Fruit fly (Drosophila melanogaster) whole organism, wandering third instar larva: Measurements from ENCODE around the gene betaTub85D.

ENCODE experiments used
- Abd-B ChIP-seq: fragments of >200 bp; optimal IDR thresholded peaks from 2 replicates; lab custom pipeline; 2017; ENCODE audit warnings: missing biosample characterization, missing genetic modification characterization
- Dfd ChIP-seq: fragments of >200 bp; optimal IDR thresholded peaks from 2 replicates; lab custom pipeline; 2017; ENCODE audit warnings: missing biosample characterization, missing genetic modification characterization
- Dif ChIP-seq: fragments of 200-275, 200-300 bp; sonication (Bioruptor generic); optimal IDR thresholded peaks from 2 replicates; lab custom pipeline; 2018; ENCODE audit warnings: missing biosample characterization, missing genetic modification characterization; ENCODE audit not compliant: partially characterized antibody
- Rel ChIP-seq, 2 experiments: fragments of 200-800 bp; sonication (Bioruptor generic) in 1 of 2; optimal IDR thresholded peaks; 2 replicates in 1 of 2; 3 replicates in 1 of 2; lab custom pipeline; 2016 to 2019; ENCODE audit warnings: mild to moderate bottlenecking in 2 of 2, missing biosample characterization in 2 of 2, missing genetic modification characterization in 2 of 2, moderate library complexity in 1 of 2
- Sp1 ChIP-seq: fragments of 200-800 bp; sonication (Bioruptor generic); optimal IDR thresholded peaks from 3 replicates; lab custom pipeline; 2019; ENCODE audit warnings: missing biosample characterization, mild to moderate bottlenecking, missing genetic modification characterization, moderate library complexity
- br ChIP-seq: fragments of 200-800 bp; sonication (Bioruptor generic); optimal IDR thresholded peaks from 2 replicates; lab custom pipeline; 2016; ENCODE audit warnings: missing biosample characterization, missing genetic modification characterization
- dl ChIP-seq, 2 experiments: fragments of 175-275, 200-275 bp in 1 of 2; fragments of 200-275 bp in 1 of 2; sonication (Bioruptor generic); optimal IDR thresholded peaks; lab custom pipeline; 2018; ENCODE audit warnings: mild to moderate bottlenecking in 2 of 2, missing biosample characterization in 2 of 2, missing genetic modification characterization in 2 of 2, moderate library complexity in 2 of 2; ENCODE audit not compliant: partially characterized antibody in 2 of 2, insufficient read depth in 1 of 2
- sv ChIP-seq: fragments of 200-800 bp; sonication (Bioruptor generic); optimal IDR thresholded peaks from 3 replicates; lab custom pipeline; 2016; ENCODE audit warnings: missing biosample characterization, missing genetic modification characterization

The betaTub85D gene

DNA sequence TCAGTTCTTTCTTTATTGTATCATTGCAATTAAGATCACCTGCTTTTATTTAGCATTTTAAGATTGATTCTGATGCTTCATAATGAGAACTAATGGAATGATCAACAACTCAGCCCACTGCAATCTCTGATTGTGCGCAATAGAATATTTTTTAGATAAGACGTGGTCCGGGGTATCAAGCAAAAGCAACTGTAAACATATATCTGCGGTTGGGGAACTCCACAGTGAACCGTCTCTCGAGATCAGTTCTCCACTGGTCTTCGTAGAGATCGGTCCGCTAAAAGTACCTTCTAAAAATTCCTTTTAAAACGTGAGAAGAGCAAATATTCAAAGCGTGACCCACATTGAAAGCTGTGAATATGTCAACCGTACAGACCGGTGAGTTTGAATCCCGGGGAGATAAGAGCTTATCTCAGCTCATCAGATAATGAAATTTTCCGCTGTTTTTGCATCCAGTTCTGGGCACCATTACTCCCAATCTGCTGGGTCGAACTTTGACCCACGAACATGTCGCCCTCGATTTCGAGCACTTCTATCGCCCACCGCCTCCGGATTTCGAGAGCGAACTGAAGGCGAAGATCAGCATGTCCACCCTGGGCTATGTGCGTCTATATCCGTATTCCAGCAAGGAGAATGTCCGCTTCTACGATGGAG, 46.9 kb downstream of the betaTub85D start, which contains the start of gene CG18473:
Gene CG18473, plus strand, starts transcription at position 240 of the 654 bp plus-strand sequence.
- TF ChIP-seq Rel (GFP tag; optimal IDR thresholded peaks at IDR 0.05; lab: Kevin White, UChicago): no peak
- TF ChIP-seq Rel (tag; optimal IDR thresholded peaks at IDR 0.05; lab: Kevin White, UChicago): peak; percentile 87
- no peak for TF ChIP-seq sv (GFP tag; lab: Kevin White, UChicago)
- TF ChIP-seq dl (GFP tag; optimal IDR thresholded peaks at IDR 0.05; lab: Kevin White, UChicago; ENCODE audit: insufficient read depth in 1 of 2, partially characterized antibody in 2 of 2): no peak
- no peak for TF ChIP-seq Abd-B (GFP tag; lab: Kevin White, UChicago)
- TF ChIP-seq Sp1: no peak
- TF ChIP-seq Dfd (GFP tag; lab: Kevin White, UChicago): no peak

DNA sequence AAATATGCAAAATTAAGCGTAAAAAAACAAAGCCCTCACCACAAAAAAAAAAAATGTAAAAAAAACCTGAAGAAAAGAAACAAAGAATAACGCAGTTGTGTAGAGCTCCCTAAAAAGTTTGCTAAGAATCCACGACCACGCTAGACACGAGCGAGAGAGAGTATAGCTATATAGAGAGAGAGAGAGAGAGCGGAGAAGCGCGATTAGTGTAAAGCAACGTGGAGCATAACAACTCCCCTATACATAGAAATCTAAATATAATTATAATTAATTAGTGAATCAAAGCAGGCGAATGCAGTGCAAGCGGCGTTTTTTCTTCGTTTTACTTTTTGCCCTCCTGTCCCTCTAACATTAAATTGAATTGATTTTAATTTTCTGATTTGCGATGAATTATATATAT, 50.7 kb downstream of the betaTub85D start:
- peak; percentile 5 for TF ChIP-seq Dif (GFP tag; lab: Kevin White, UChicago)
- TF ChIP-seq br (GFP tag; lab: Kevin White, UChicago): no peak
- TF ChIP-seq, all 38 proteins: peak for 1
